Worm (Caenorhabditis elegans) whole organism, young adult: ENCODE results near the gene C49A9.10.

Experiments used
- aptf-3 ChIP-seq: fragments of 200-800 bp; sonication (Bioruptor generic); IDR thresholded peaks from 2 replicates; pipeline ENCODE4 v1.3.6; 2022; ENCODE audit warnings: missing genetic modification characterization, missing compliant biosample characterization
- ceh-100 ChIP-seq: fragments of 200-800 bp; sonication (Bioruptor generic); IDR thresholded peaks from 2 replicates; pipeline ENCODE4 v1.3.6; 2022; ENCODE audit warnings: missing genetic modification reagents, missing genetic modification characterization, missing compliant biosample characterization
- ceh-91 ChIP-seq: fragments of 200-800 bp; sonication (Bioruptor generic); IDR thresholded peaks from 2 replicates; pipeline ENCODE4 v1.3.6; 2022; ENCODE audit warnings: missing genetic modification reagents, missing genetic modification characterization, missing compliant biosample characterization
- ets-4 ChIP-seq: fragments of 200-800 bp; sonication (Bioruptor generic); optimal IDR thresholded peaks from 2 replicates; lab custom pipeline; 2018; ENCODE audit warnings: mild to moderate bottlenecking, missing genetic modification characterization, missing compliant biosample characterization
- him-1 ChIP-seq: sonication (generic microtip); optimal IDR thresholded peaks from 2 replicates; lab custom pipeline; 2016; ENCODE audit warnings: missing genotype, missing genetic modification reagents, missing genetic modification characterization, missing compliant biosample characterization
- lsl-1 ChIP-seq: fragments of 200-800 bp; sonication (Bioruptor generic); optimal IDR thresholded peaks from 2 replicates; lab custom pipeline; 2018; ENCODE audit warnings: mild to moderate bottlenecking, missing genetic modification characterization, moderate library complexity, missing compliant biosample characterization
- mxl-1 ChIP-seq: sonication (generic microtip); optimal IDR thresholded peaks from 2 replicates; lab custom pipeline; 2016; ENCODE audit warnings: missing genetic modification characterization, missing compliant biosample characterization
- pha-4 ChIP-seq: fragments of 150-350 bp; sonication (generic microtip); optimal IDR thresholded peaks from 2 replicates; lab custom pipeline; 2014; ENCODE audit warnings: missing biosample characterization, missing genetic modification reagents, missing genetic modification characterization
- repo-1 ChIP-seq: sonication (generic microtip); optimal IDR thresholded peaks from 2 replicates; lab custom pipeline; 2017; ENCODE audit warnings: mild to moderate bottlenecking, missing genetic modification characterization, missing compliant biosample characterization
- snpc-4 ChIP-seq, 5 experiments: fragments of 150-350 bp in 1 of 5; sonication (generic microtip) in 4 of 5; optimal IDR thresholded peaks; 2 replicates each; lab custom pipeline; 2014 to 2018; ENCODE audit warnings: missing genetic modification characterization in 5 of 5, missing biosample characterization in 3 of 5, antibody characterized with exemption in 2 of 5, mild to moderate bottlenecking in 2 of 5, missing compliant biosample characterization in 2 of 5, missing genotype in 2 of 5, moderate library complexity in 2 of 5, missing genetic modification reagents in 1 of 5
- unc-130 ChIP-seq: sonication (generic microtip); optimal IDR thresholded peaks from 2 replicates; lab custom pipeline; 2016; ENCODE audit warnings: missing genetic modification reagents, missing genetic modification characterization, missing compliant biosample characterization

ce11 chrIV:6209337-6209736 lies 3.2 kb upstream of the C49A9.10 start:
- no peak for TF ChIP-seq mxl-1 (tag; lab: Kevin White, UChicago)
- no peak for TF ChIP-seq ceh-91 (GFP tag; lab: Robert Waterston, UW)
- no peak for TF ChIP-seq ets-4
- TF ChIP-seq pha-4 = no peak
- TF ChIP-seq lsl-1 = no peak
- TF ChIP-seq snpc-4 (GFP tag; optimal IDR thresholded peaks at IDR 0.05; lab: Kevin White, UChicago) = no peak
- TF ChIP-seq snpc-4 (tag; optimal IDR thresholded peaks at IDR 0.05; lab: Kevin White, UChicago) = no peak
- TF ChIP-seq repo-1 (tag; lab: Kevin White, UChicago) = no peak
- no peak for TF ChIP-seq ceh-100 (GFP tag; lab: Robert Waterston, UW)
- TF ChIP-seq him-1 (tag; lab: Kevin White, UChicago) = no peak
- TF ChIP-seq aptf-3 (GFP tag; lab: Robert Waterston, UW) = no peak
- TF ChIP-seq unc-130 = no peak
